In the genomic region with DNA sequence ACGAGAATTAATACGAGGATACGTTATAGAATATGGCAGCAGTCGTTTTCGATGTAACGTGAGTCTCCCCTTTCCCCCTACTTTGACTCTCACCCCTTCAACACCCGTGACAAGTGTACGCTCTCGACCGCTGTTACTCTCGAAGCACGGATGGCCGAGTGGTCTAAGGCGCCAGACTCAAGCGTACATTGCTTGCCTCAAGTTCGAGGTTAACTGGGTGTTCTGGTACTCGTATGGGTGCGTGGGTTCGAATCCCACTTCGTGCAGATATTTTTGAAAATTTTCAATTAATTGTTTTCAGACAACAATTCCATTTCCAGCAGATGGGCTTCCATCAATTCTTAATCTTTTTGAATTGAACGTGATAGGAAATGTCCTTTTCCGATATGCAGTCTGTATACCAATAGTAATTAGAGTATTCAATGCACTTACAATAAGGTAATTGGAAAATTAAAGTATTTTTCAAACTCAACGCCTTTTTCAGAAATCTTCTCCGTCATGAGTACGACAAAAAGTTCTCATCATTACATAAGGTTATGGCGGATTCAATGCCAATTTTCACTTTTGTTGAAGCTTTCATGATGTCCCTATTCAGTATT, we compare ENCODE assay signal across 5 worm cellular contexts.
TF ChIP-seq lines count a peak whose summit lies in the region.

No protein-coding gene starts in this region.

TF ChIP-seq in whole organism, L1 larva, 84 proteins besides CTCF, POLR2A, EP300 and RAD21 (continues in another document):
- TF ChIP-seq snu-23 (GFP tag; optimal IDR thresholded peaks at IDR 0.05; lab: Kevin White, UChicago) (peak; percentile 86), efl-3 (GFP tag; optimal IDR thresholded peaks at IDR 0.05; lab: Kevin White, UChicago) (no peak), pax-3 (tag; optimal IDR thresholded peaks at IDR 0.05; lab: Kevin White, UChicago) (peak; percentile 55), ama-1 (optimal IDR thresholded peaks at IDR 0.05; lab: Kevin White, UChicago) (no peak), fkh-8 (tag; optimal IDR thresholded peaks at IDR 0.05; lab: Kevin White, UChicago) (peak; percentile 80), zag-1 (tag; optimal IDR thresholded peaks at IDR 0.05; lab: Kevin White, UChicago) (no peak), fos-1 (tag; optimal IDR thresholded peaks at IDR 0.05; lab: Kevin White, UChicago) (peak; percentile 37), nhr-85 (tag; lab: Kevin White, UChicago) (peak; percentile 78), unc-98 (GFP tag; IDR thresholded peaks at IDR 0.05; lab: Robert Waterston, UW) (no peak), jun-1 (tag; optimal IDR thresholded peaks at IDR 0.05; lab: Kevin White, UChicago) (peak; percentile 42), skn-1 (tag; optimal IDR thresholded peaks at IDR 0.05; lab: Kevin White, UChicago) (peak; percentile 76), nhr-90 (tag; optimal IDR thresholded peaks at IDR 0.05; lab: Kevin White, UChicago; ENCODE audit: poor library complexity) (peak; percentile 68), sup-37 (GFP tag; optimal IDR thresholded peaks at IDR 0.05; lab: Kevin White, UChicago) (peak; percentile 31), unc-62 (GFP tag; optimal IDR thresholded peaks at IDR 0.05; lab: Kevin White, UChicago) (no peak), lin-35 (GFP tag; optimal IDR thresholded peaks at IDR 0.05; lab: Kevin White, UChicago) (peak; percentile 66 to 85), nhr-84 (tag; optimal IDR thresholded peaks at IDR 0.05; lab: Kevin White, UChicago) (no peak), Y116A8C.19 (tag; optimal IDR thresholded peaks at IDR 0.05; lab: Kevin White, UChicago; ENCODE audit: borderline replicate concordance) (no peak)

TF ChIP-seq in whole organism, L3 larva, 47 proteins besides CTCF, POLR2A, EP300 and RAD21 (continues in another document):
- no peak for TF ChIP-seq ztf-11 (tag; optimal IDR thresholded peaks at IDR 0.05; lab: Kevin White, UChicago)
- no peak for TF ChIP-seq elt-1 (tag; optimal IDR thresholded peaks at IDR 0.05; lab: Kevin White, UChicago)
- no peak for TF ChIP-seq unc-39 (tag; optimal IDR thresholded peaks at IDR 0.05; lab: Kevin White, UChicago)
- peak; percentile 66 for TF ChIP-seq lsy-12 (tag; optimal IDR thresholded peaks at IDR 0.05; lab: Kevin White, UChicago)
- TF ChIP-seq tbx-2 (tag; optimal IDR thresholded peaks at IDR 0.05; lab: Kevin White, UChicago), result no peak
- peak; percentile 23 for TF ChIP-seq snpc-4 (tag; optimal IDR thresholded peaks at IDR 0.05; lab: Kevin White, UChicago)
- TF ChIP-seq R02D3.7 (tag; optimal IDR thresholded peaks at IDR 0.05; lab: Kevin White, UChicago), result no peak
- TF ChIP-seq fkh-10 (GFP tag; optimal IDR thresholded peaks at IDR 0.05; lab: Kevin White, UChicago), result no peak
- peak; percentile 33 for TF ChIP-seq egl-5 (tag; optimal IDR thresholded peaks at IDR 0.05; lab: Kevin White, UChicago)
- TF ChIP-seq eor-1 (tag; optimal IDR thresholded peaks at IDR 0.05; lab: Kevin White, UChicago), result no peak
- peak; percentile 29 for TF ChIP-seq nhr-23 (tag; optimal IDR thresholded peaks at IDR 0.05; lab: Kevin White, UChicago)
- TF ChIP-seq nhr-76 (tag; optimal IDR thresholded peaks at IDR 0.05; lab: Kevin White, UChicago), result no peak
- TF ChIP-seq nhr-25 (tag; optimal IDR thresholded peaks at IDR 0.05; lab: Kevin White, UChicago), result peak; percentile 17
- TF ChIP-seq zag-1 (tag; optimal IDR thresholded peaks at IDR 0.05; lab: Kevin White, UChicago), result no peak
- TF ChIP-seq nfya-1 (tag; optimal IDR thresholded peaks at IDR 0.05; lab: Kevin White, UChicago; ENCODE audit: insufficient read depth), result peak; percentile 69
- no peak for TF ChIP-seq nhr-237 (tag; optimal IDR thresholded peaks at IDR 0.05; lab: Kevin White, UChicago)
- no peak for TF ChIP-seq ceh-16 (tag; optimal IDR thresholded peaks at IDR 0.05; lab: Kevin White, UChicago)
- TF ChIP-seq skn-1 (tag; optimal IDR thresholded peaks at IDR 0.05; lab: Kevin White, UChicago), result peak; percentile 8

TF ChIP-seq in whole organism, early embryonic, 17 proteins besides CTCF, POLR2A, EP300 and RAD21:
- TF ChIP-seq F13C5.2 (tag; optimal IDR thresholded peaks at IDR 0.05; lab: Kevin White, UChicago) (peak; percentile 90), ceh-13 (GFP tag; optimal IDR thresholded peaks at IDR 0.05; lab: Kevin White, UChicago) (peak; percentile 87), flt-1 (GFP tag; IDR thresholded peaks at IDR 0.05; lab: Robert Waterston, UW) (peak; percentile 93), tbx-37 (GFP tag; conservative IDR thresholded peaks at IDR 0.05; lab: Robert Waterston, UW) (peak; percentile 83), tra-4 (tag; optimal IDR thresholded peaks at IDR 0.05; lab: Kevin White, UChicago) (peak; percentile 70), ceh-36 (tag; optimal IDR thresholded peaks at IDR 0.05; lab: Kevin White, UChicago) (peak; percentile 89), sea-1 (GFP tag; conservative IDR thresholded peaks at IDR 0.05; lab: Robert Waterston, UW) (peak; percentile 91), hnd-1 (tag; optimal IDR thresholded peaks at IDR 0.05; lab: Kevin White, UChicago) (peak; percentile 68), aly-1 (tag; optimal IDR thresholded peaks at IDR 0.05; lab: Kevin White, UChicago) (peak; percentile 90), scrt-1 (GFP tag; IDR thresholded peaks at IDR 0.05; lab: Robert Waterston, UW) (peak; percentile 89), B0310.2 (tag; optimal IDR thresholded peaks at IDR 0.05; lab: Kevin White, UChicago) (peak; percentile 90), pes-1 (GFP tag; IDR thresholded peaks at IDR 0.05; lab: Robert Waterston, UW) (peak; percentile 95), ama-1 (optimal IDR thresholded peaks at IDR 0.05; lab: Kevin White, UChicago) (no peak), hmbx-1 (tag; optimal IDR thresholded peaks at IDR 0.05; lab: Kevin White, UChicago) (peak; percentile 57), ets-7 (tag; optimal IDR thresholded peaks at IDR 0.05; lab: Kevin White, UChicago) (peak; percentile 70), hmg-4 (GFP tag; optimal IDR thresholded peaks at IDR 0.05; lab: Kevin White, UChicago) (peak; percentile 93), tbx-11 (GFP tag; IDR thresholded peaks at IDR 0.05; lab: Robert Waterston, UW) (peak; percentile 89)

TF ChIP-seq in whole organism, midembryonic, 9 proteins besides CTCF, POLR2A, EP300 and RAD21:
- TF ChIP-seq tab-1 (GFP tag; IDR thresholded peaks at IDR 0.05; lab: Robert Waterston, UW) (peak; percentile 89), cog-1 (tag; optimal IDR thresholded peaks at IDR 0.05; lab: Kevin White, UChicago) (peak; percentile 86), flt-1 (GFP tag; IDR thresholded peaks at IDR 0.05; lab: Robert Waterston, UW) (peak; percentile 94), T22C8.4 (GFP tag; IDR thresholded peaks at IDR 0.05; lab: Robert Waterston, UW) (peak; percentile 83), klf-2 (GFP tag; conservative IDR thresholded peaks at IDR 0.05; lab: Robert Waterston, UW) (peak; percentile 75; the same call in 1 of the 2 replicates), med-1 (GFP tag; optimal IDR thresholded peaks at IDR 0.05; lab: Kevin White, UChicago; ENCODE audit: insufficient read depth) (peak; percentile 44), ztf-23 (GFP tag; IDR thresholded peaks at IDR 0.05; lab: Robert Waterston, UW) (peak; percentile 91), ref-1 (GFP tag; conservative IDR thresholded peaks at IDR 0.05; lab: Robert Waterston, UW) (peak; percentile 83), ztf-29 (GFP tag; IDR thresholded peaks at IDR 0.05; lab: Robert Waterston, UW) (peak; percentile 77)
TF ChIP-seq in whole organism, midembryonic: peak in this region for 9.

TF ChIP-seq in whole organism, young adult, 124 proteins besides CTCF, POLR2A, EP300 and RAD21 (continues in another document):
- peak; percentile 64; the same call in 1 of the 2 replicates for TF ChIP-seq Y53G8AR.9 (GFP tag; conservative IDR thresholded peaks at IDR 0.05; lab: Robert Waterston, UW)
- peak; percentile 83 for TF ChIP-seq T07F8.4 (tag; optimal IDR thresholded peaks at IDR 0.05; lab: Kevin White, UChicago)
- TF ChIP-seq unc-130 (GFP tag; optimal IDR thresholded peaks at IDR 0.05; lab: Kevin White, UChicago), result peak; percentile 42
- TF ChIP-seq chd-7 (tag; optimal IDR thresholded peaks at IDR 0.05; lab: Kevin White, UChicago), result peak; percentile 81
- TF ChIP-seq cebp-1 (GFP tag; IDR thresholded peaks at IDR 0.05; lab: Robert Waterston, UW), result no peak
- TF ChIP-seq cebp-1 (tag; optimal IDR thresholded peaks at IDR 0.05; lab: Kevin White, UChicago), result peak; percentile 73
- TF ChIP-seq ceh-79 (tag; optimal IDR thresholded peaks at IDR 0.05; lab: Kevin White, UChicago), result peak; percentile 37
- TF ChIP-seq ama-1 (optimal IDR thresholded peaks at IDR 0.05; lab: Kevin White, UChicago), result no peak
- TF ChIP-seq ama-1 (GFP tag; optimal IDR thresholded peaks at IDR 0.05; lab: Kevin White, UChicago), result peak in 1 of 2 experiments; percentile 90
- TF ChIP-seq ztf-22 (GFP tag; optimal IDR thresholded peaks at IDR 0.05; lab: Kevin White, UChicago), result peak; percentile 14
- peak; percentile 66 for TF ChIP-seq K12H6.12 (tag; optimal IDR thresholded peaks at IDR 0.05; lab: Kevin White, UChicago)
- TF ChIP-seq F57A8.1 (GFP tag; optimal IDR thresholded peaks at IDR 0.05; lab: Kevin White, UChicago), result peak; percentile 40
- TF ChIP-seq madf-8 (GFP tag; conservative IDR thresholded peaks at IDR 0.05; lab: Robert Waterston, UW), result peak; percentile 28; the same call in 1 of the 2 replicates
- TF ChIP-seq sptf-2 (GFP tag; optimal IDR thresholded peaks at IDR 0.05; lab: Kevin White, UChicago), result peak; percentile 39
- peak; percentile 19 for TF ChIP-seq atf-7 (tag; optimal IDR thresholded peaks at IDR 0.05; lab: Kevin White, UChicago)
- no peak for TF ChIP-seq hlh-12 (tag; optimal IDR thresholded peaks at IDR 0.05; lab: Kevin White, UChicago)
- TF ChIP-seq him-1 (tag; optimal IDR thresholded peaks at IDR 0.05; lab: Kevin White, UChicago), result peak; percentile 100
- TF ChIP-seq nfya-2 (GFP tag; IDR thresholded peaks at IDR 0.05; lab: Robert Waterston, UW), result 0 out of 2 replicates have a peak, but pooled peaks have one; percentile 20
- peak; percentile 83 for TF ChIP-seq ztf-6 (GFP tag; IDR thresholded peaks at IDR 0.05; lab: Robert Waterston, UW)
- TF ChIP-seq nhr-27 (tag; optimal IDR thresholded peaks at IDR 0.05; lab: Kevin White, UChicago), result no peak
- no peak for TF ChIP-seq aptf-2 (GFP tag; conservative IDR thresholded peaks at IDR 0.05; lab: Robert Waterston, UW)
- TF ChIP-seq mxl-1 (tag; optimal IDR thresholded peaks at IDR 0.05; lab: Kevin White, UChicago), result peak; percentile 87
- TF ChIP-seq lin-54 (GFP tag; optimal IDR thresholded peaks at IDR 0.05; lab: Kevin White, UChicago), result peak; percentile 72
- TF ChIP-seq Y67H2A.10 (GFP tag; conservative IDR thresholded peaks at IDR 0.05; lab: Robert Waterston, UW), result 0 out of 2 replicates have a peak, but pooled peaks have one; percentile 30
- no peak for TF ChIP-seq nhr-179 (tag; optimal IDR thresholded peaks at IDR 0.05; lab: Kevin White, UChicago)
- no peak for TF ChIP-seq egl-18 (GFP tag; IDR thresholded peaks at IDR 0.05; lab: Robert Waterston, UW)
- peak; percentile 72 for TF ChIP-seq madf-6 (GFP tag; IDR thresholded peaks at IDR 0.05; lab: Robert Waterston, UW)
- TF ChIP-seq lin-26 (GFP tag; IDR thresholded peaks at IDR 0.05; lab: Robert Waterston, UW), result peak; percentile 95
- TF ChIP-seq zim-3 (tag; optimal IDR thresholded peaks at IDR 0.05; lab: Kevin White, UChicago), result peak; percentile 88
- TF ChIP-seq bed-1 (GFP tag; IDR thresholded peaks at IDR 0.05; lab: Robert Waterston, UW), result no peak
